Worm (Caenorhabditis elegans) whole organism, late embryonic: ENCODE data around the gene nspf-2.

ENCODE experiments used
- C38D4.7 ChIP-seq: fragments of 200-800 bp; sonication (Bioruptor generic); optimal IDR thresholded peaks from 2 replicates; lab custom pipeline; 2018; ENCODE audit warnings: mild to moderate bottlenecking, missing genetic modification characterization, moderate library complexity, missing compliant biosample characterization
- K02D7.2 ChIP-seq: sonication (generic microtip); optimal IDR thresholded peaks from 2 replicates; lab custom pipeline; 2017; ENCODE audit warnings: mild to moderate bottlenecking, missing genetic modification characterization, missing compliant biosample characterization
- K09A11.1 ChIP-seq: sonication (generic microtip); optimal IDR thresholded peaks from 2 replicates; lab custom pipeline; 2017; ENCODE audit warnings: antibody characterized with exemption, mild to moderate bottlenecking, missing genetic modification characterization, missing compliant biosample characterization; ENCODE audit not compliant: insufficient read depth
- T23F11.4 ChIP-seq: fragments of 200-800 bp; sonication (Bioruptor generic); optimal IDR thresholded peaks from 2 replicates; lab custom pipeline; 2018; ENCODE audit warnings: mild to moderate bottlenecking, missing genetic modification characterization, missing compliant biosample characterization
- ama-1 ChIP-seq: fragments of 150-350 bp; optimal IDR thresholded peaks from 2 replicates; lab custom pipeline; 2014
- ceh-19 ChIP-seq: fragments of 200-800 bp; sonication (Bioruptor generic); optimal IDR thresholded peaks from 2 replicates; lab custom pipeline; 2018; ENCODE audit warnings: mild to moderate bottlenecking, missing genetic modification characterization, missing compliant biosample characterization
- ceh-30 ChIP-seq: fragments of 150-350 bp; optimal IDR thresholded peaks from 2 replicates; lab custom pipeline; 2014; ENCODE audit warnings: missing biosample characterization, missing genetic modification characterization
- ceh-31 ChIP-seq: sonication (generic microtip); optimal IDR thresholded peaks from 2 replicates; lab custom pipeline; 2016; ENCODE audit warnings: missing genetic modification characterization, missing compliant biosample characterization
- ceh-34 ChIP-seq: sonication (generic microtip); optimal IDR thresholded peaks from 2 replicates; lab custom pipeline; 2016; ENCODE audit warnings: mild to moderate bottlenecking, missing genetic modification characterization, missing compliant biosample characterization
- ceh-45 ChIP-seq: fragments of 200-800 bp; sonication (Bioruptor generic); IDR thresholded peaks from 2 replicates; pipeline ENCODE4 v1.3.6; 2022; ENCODE audit warnings: missing genetic modification reagents, missing genetic modification characterization, missing compliant biosample characterization
- ceh-9 ChIP-seq: sonication (generic microtip); optimal IDR thresholded peaks from 2 replicates; lab custom pipeline; 2016; ENCODE audit warnings: mild to moderate bottlenecking, missing genetic modification characterization, inconsistent platforms, missing compliant biosample characterization
- che-1 ChIP-seq: sonication (generic microtip); optimal IDR thresholded peaks from 2 replicates; lab custom pipeline; 2016; ENCODE audit warnings: mild to moderate bottlenecking, missing genetic modification characterization, missing compliant biosample characterization
- dve-1 ChIP-seq: sonication (generic microtip); optimal IDR thresholded peaks from 2 replicates; lab custom pipeline; 2017; ENCODE audit warnings: antibody characterized with exemption, mild to moderate bottlenecking, missing genetic modification characterization, missing compliant biosample characterization
- elt-2 ChIP-seq: sonication (generic microtip); optimal IDR thresholded peaks from 2 replicates; lab custom pipeline; 2016; ENCODE audit warnings: missing genetic modification reagents, missing genetic modification characterization, missing compliant biosample characterization
- elt-4 ChIP-seq: sonication (generic microtip); optimal IDR thresholded peaks from 2 replicates; lab custom pipeline; 2016; ENCODE audit warnings: missing genetic modification characterization, missing compliant biosample characterization
- eyg-1 ChIP-seq: sonication (generic microtip); optimal IDR thresholded peaks from 2 replicates; lab custom pipeline; 2016; ENCODE audit warnings: missing genotype, missing genetic modification characterization, missing compliant biosample characterization
- fkh-10 ChIP-seq: fragments of 150-350 bp; optimal IDR thresholded peaks from 2 replicates; lab custom pipeline; 2014; ENCODE audit warnings: missing biosample characterization, missing genetic modification reagents, missing genetic modification characterization
- hlh-13 ChIP-seq: fragments of 200-800 bp; sonication (Bioruptor generic); optimal IDR thresholded peaks from 2 replicates; lab custom pipeline; 2018; ENCODE audit warnings: mild to moderate bottlenecking, missing genetic modification characterization, missing compliant biosample characterization
- hlh-15 ChIP-seq: sonication (generic microtip); optimal IDR thresholded peaks from 2 replicates; lab custom pipeline; 2016; ENCODE audit warnings: missing genetic modification characterization, missing compliant biosample characterization
- hlh-30 ChIP-seq: sonication (generic microtip); optimal IDR thresholded peaks from 2 replicates; lab custom pipeline; 2017; ENCODE audit warnings: antibody characterized with exemption, missing genetic modification characterization, missing compliant biosample characterization; ENCODE audit not compliant: insufficient read depth
- hlh-6 ChIP-seq: sonication (generic microtip); optimal IDR thresholded peaks from 2 replicates; lab custom pipeline; 2016; ENCODE audit warnings: missing genotype, missing genetic modification characterization, missing compliant biosample characterization
- lin-11 ChIP-seq: fragments of 200-800 bp; sonication (Bioruptor generic); optimal IDR thresholded peaks from 2 replicates; lab custom pipeline; 2018; ENCODE audit warnings: mild to moderate bottlenecking, missing genetic modification characterization, missing compliant biosample characterization
- mec-3 ChIP-seq: sonication (generic microtip); optimal IDR thresholded peaks from 2 replicates; lab custom pipeline; 2016; ENCODE audit warnings: borderline replicate concordance, missing genetic modification characterization, missing compliant biosample characterization
- nfya-1 ChIP-seq: sonication (generic microtip); optimal IDR thresholded peaks from 2 replicates; lab custom pipeline; 2017; ENCODE audit warnings: missing genetic modification characterization, mild to moderate bottlenecking, missing compliant biosample characterization, antibody characterized with exemption, moderate library complexity
- nhr-11 ChIP-seq: fragments of 150-350 bp; optimal IDR thresholded peaks from 2 replicates; lab custom pipeline; 2014; ENCODE audit warnings: missing biosample characterization, missing genetic modification characterization
- nhr-232 ChIP-seq: sonication (generic microtip); optimal IDR thresholded peaks from 2 replicates; lab custom pipeline; 2016; ENCODE audit warnings: missing genetic modification characterization, missing compliant biosample characterization
- odd-2 ChIP-seq: sonication (generic microtip); optimal IDR thresholded peaks from 2 replicates; lab custom pipeline; 2017; ENCODE audit warnings: antibody characterized with exemption, mild to moderate bottlenecking, missing genetic modification characterization, missing compliant biosample characterization
- pax-1 ChIP-seq: fragments of 150-350 bp; optimal IDR thresholded peaks from 2 replicates; lab custom pipeline; 2014; ENCODE audit warnings: missing biosample characterization, missing genetic modification characterization
- pha-2 ChIP-seq: sonication (generic microtip); optimal IDR thresholded peaks from 2 replicates; lab custom pipeline; 2017; ENCODE audit warnings: mild to moderate bottlenecking, missing genetic modification characterization, missing compliant biosample characterization
- pqm-1 ChIP-seq: sonication (generic microtip); optimal IDR thresholded peaks from 2 replicates; lab custom pipeline; 2016; ENCODE audit warnings: missing genetic modification characterization, missing compliant biosample characterization
- ref-2 ChIP-seq: sonication (generic microtip); optimal IDR thresholded peaks from 2 replicates; lab custom pipeline; 2016; ENCODE audit warnings: missing genetic modification characterization, missing compliant biosample characterization
- rnt-1 ChIP-seq: sonication (generic microtip); optimal IDR thresholded peaks from 2 replicates; lab custom pipeline; 2016; ENCODE audit warnings: missing genetic modification characterization, missing compliant biosample characterization
- sox-4 ChIP-seq: sonication (generic microtip); optimal IDR thresholded peaks from 2 replicates; lab custom pipeline; 2017; ENCODE audit warnings: mild to moderate bottlenecking, missing genetic modification characterization, inconsistent platforms, missing compliant biosample characterization
- syd-9 ChIP-seq: sonication (generic microtip); optimal IDR thresholded peaks from 2 replicates; lab custom pipeline; 2016; ENCODE audit warnings: mild to moderate bottlenecking, missing genetic modification characterization, moderate library complexity, missing compliant biosample characterization
- tbx-2 ChIP-seq: sonication (generic microtip); optimal IDR thresholded peaks from 2 replicates; lab custom pipeline; 2016; ENCODE audit warnings: missing genetic modification characterization, missing compliant biosample characterization
- unc-3 ChIP-seq, 2 experiments: fragments of 200-800 bp in 1 of 2; sonication (Bioruptor generic) in 1 of 2; sonication (generic microtip) in 1 of 2; conservative IDR thresholded peaks in 1 of 2; optimal IDR thresholded peaks in 1 of 2; 2 replicates each; pipeline versions ENCODE4 v1.3.6 to Lab custom; 2016 to 2022; ENCODE audit warnings: missing compliant biosample characterization in 2 of 2, missing genetic modification characterization in 2 of 2, missing genetic modification reagents in 1 of 2
- unc-42 ChIP-seq: sonication (generic microtip); optimal IDR thresholded peaks from 2 replicates; lab custom pipeline; 2016; ENCODE audit warnings: missing genotype, missing genetic modification characterization, missing compliant biosample characterization
- zip-5 ChIP-seq: sonication (generic microtip); optimal IDR thresholded peaks from 2 replicates; lab custom pipeline; 2016; ENCODE audit warnings: missing genetic modification characterization, missing compliant biosample characterization
- ztf-16 ChIP-seq: sonication (generic microtip); optimal IDR thresholded peaks from 2 replicates; lab custom pipeline; 2017; ENCODE audit warnings: missing genetic modification characterization, missing compliant biosample characterization

nspf-2 gene

ce11 chrII:2730647-2731046 lies 41.9 kb downstream of the nspf-2 start:
- no peak for TF ChIP-seq nfya-1
- peak; percentile 34 for TF ChIP-seq unc-42

ce11 chrII:2734266-2734665 lies 45.5 kb downstream of the nspf-2 start:
- no peak for TF ChIP-seq pha-2 (tag; lab: Kevin White, UChicago)
- TF ChIP-seq dve-1, result peak; percentile 82
- TF ChIP-seq ceh-45 (GFP tag; lab: Robert Waterston, UW), result no peak
- TF ChIP-seq elt-2, result no peak

DNA sequence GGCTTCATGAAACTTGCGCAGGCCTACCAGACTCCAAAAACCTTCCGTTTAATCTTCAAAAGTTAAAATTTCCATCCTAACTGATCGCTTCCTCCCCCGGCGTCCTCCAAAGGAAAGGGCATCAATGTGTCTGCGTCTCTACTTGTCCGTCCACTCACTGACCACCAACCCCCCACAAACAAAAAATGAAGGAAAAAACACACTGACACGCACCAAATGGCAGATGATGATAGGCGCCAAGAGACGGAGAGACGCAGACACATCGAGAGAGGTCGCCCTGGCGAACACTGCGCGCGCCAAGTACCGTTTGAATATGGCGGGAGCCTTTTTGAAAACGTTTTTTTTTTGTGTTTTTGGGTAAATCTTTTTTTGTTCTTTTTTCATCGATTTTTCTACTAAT lies 46.0 kb downstream of the nspf-2 start:
- TF ChIP-seq nfya-1 (peak; percentile 49), pax-1 (no peak)

DNA sequence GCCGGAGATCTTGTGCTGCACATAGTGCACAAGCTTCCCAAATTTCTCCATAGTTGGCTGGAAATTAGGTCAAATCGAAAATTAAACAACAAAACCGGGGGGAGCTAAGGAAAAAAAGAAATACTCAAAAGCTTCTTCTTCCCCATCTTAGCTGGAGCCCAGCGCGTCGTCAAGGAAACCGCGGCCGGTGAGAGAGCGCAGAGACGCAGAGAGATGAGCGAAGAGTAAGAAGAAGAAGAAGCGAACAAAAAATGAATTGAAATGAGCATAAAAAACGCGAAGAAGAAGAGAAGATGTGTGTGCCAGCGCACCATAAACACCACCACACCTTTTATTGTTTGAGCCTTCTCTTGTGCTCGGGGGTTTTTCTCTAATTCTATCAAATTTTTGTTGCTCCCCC lies 46.5 kb downstream of the nspf-2 start, which contains the start of gene wdr-31:
Gene wdr-31, minus strand, starts transcription at position 101 of the 400 bp plus-strand sequence.
- TF ChIP-seq rnt-1 (tag; lab: Kevin White, UChicago) (no peak), dve-1 (no peak), fkh-10 (GFP tag; lab: Kevin White, UChicago) (no peak), ama-1 (lab: Kevin White, UChicago) (no peak), ceh-19 (GFP tag; lab: Kevin White, UChicago) (no peak), hlh-13 (GFP tag; lab: Kevin White, UChicago) (no peak), ceh-30 (no peak), lin-11 (tag; lab: Kevin White, UChicago) (no peak), unc-3 (GFP tag; conservative IDR thresholded peaks at IDR 0.05; lab: Robert Waterston, UW) (no peak), unc-3 (tag; optimal IDR thresholded peaks at IDR 0.05; lab: Kevin White, UChicago) (no peak), pqm-1 (tag; lab: Kevin White, UChicago) (no peak), sox-4 (tag; lab: Kevin White, UChicago) (no peak), ceh-31 (tag; lab: Kevin White, UChicago) (no peak), nhr-232 (tag; lab: Kevin White, UChicago) (no peak), ref-2 (tag; lab: Kevin White, UChicago) (no peak), mec-3 (tag; lab: Kevin White, UChicago) (no peak), che-1 (tag; lab: Kevin White, UChicago) (no peak), K02D7.2 (tag; lab: Kevin White, UChicago) (no peak), ztf-16 (no peak), hlh-30 (no peak), hlh-6 (tag; lab: Kevin White, UChicago) (no peak)

- TF ChIP-seq tbx-2 (tag; lab: Kevin White, UChicago), result no peak
- no peak for TF ChIP-seq unc-42
- TF ChIP-seq ceh-34 (tag; lab: Kevin White, UChicago), result no peak
- TF ChIP-seq rnt-1 (tag; lab: Kevin White, UChicago), result no peak
- TF ChIP-seq zip-5 (tag; lab: Kevin White, UChicago), result no peak
- no peak for TF ChIP-seq ceh-9 (tag; lab: Kevin White, UChicago)
- no peak for TF ChIP-seq C38D4.7 (GFP tag; lab: Kevin White, UChicago)
- TF ChIP-seq sox-4 (tag; lab: Kevin White, UChicago), result no peak
- TF ChIP-seq K09A11.1 (tag; lab: Kevin White, UChicago), result no peak
- no peak for TF ChIP-seq syd-9 (tag; lab: Kevin White, UChicago)
- TF ChIP-seq T23F11.4, result no peak
- no peak for TF ChIP-seq odd-2 (tag; lab: Kevin White, UChicago)
- TF ChIP-seq elt-4, result no peak
- no peak for TF ChIP-seq nhr-11
- no peak for TF ChIP-seq eyg-1 (tag; lab: Kevin White, UChicago)
- no peak for TF ChIP-seq ceh-45 (GFP tag; lab: Robert Waterston, UW)
- no peak for TF ChIP-seq K02D7.2 (tag; lab: Kevin White, UChicago)
- TF ChIP-seq hlh-15 (tag; lab: Kevin White, UChicago), result no peak
Measured at ce11 chrII:2735644-2736043, 46.9 kb downstream of the nspf-2 start.
